Fruit fly (Drosophila melanogaster) whole organism, embryonic: ENCODE results near the gene CG5612.

Source experiments
- Atf6 ChIP-seq: fragments of 200-800 bp; sonication (Bioruptor generic); IDR thresholded peaks from 2 replicates; pipeline ENCODE4 v1.3.6; 2022; ENCODE audit warnings: missing biosample characterization, missing genetic modification characterization
- BtbVII ChIP-seq: fragments of 200-800 bp; sonication (Bioruptor generic); optimal IDR thresholded peaks from 3 replicates; lab custom pipeline; 2017; ENCODE audit warnings: missing biosample characterization, mild to moderate bottlenecking, missing genetic modification characterization
- CG10209 ChIP-seq: fragments of 200-800 bp; sonication (Bioruptor generic); optimal IDR thresholded peaks from 3 replicates; lab custom pipeline; 2017; ENCODE audit warnings: missing biosample characterization, mild to moderate bottlenecking, missing genetic modification characterization, missing genetic modification reagents
- CG1024 ChIP-seq: fragments of 200-800 bp; sonication (Bioruptor generic); IDR thresholded peaks from 2 replicates; pipeline ENCODE4 v1.3.6; 2022; ENCODE audit warnings: missing biosample characterization, missing genetic modification characterization
- CG11398 ChIP-seq: fragments of 200-800 bp; sonication (Bioruptor generic); optimal IDR thresholded peaks from 2 replicates; lab custom pipeline; 2016; ENCODE audit warnings: missing biosample characterization, missing genetic modification characterization
- CG11560 ChIP-seq: fragments of 200-800 bp; sonication (Bioruptor generic); IDR thresholded peaks from 3 replicates; pipeline ENCODE4 v1.3.6; 2022; ENCODE audit warnings: missing biosample characterization, missing genetic modification characterization
- CG11696 ChIP-seq: fragments of 200-800 bp; sonication (Bioruptor generic); IDR thresholded peaks from 2 replicates; pipeline ENCODE4 v1.3.6; 2022; ENCODE audit warnings: missing biosample characterization, missing genetic modification characterization
- CG12744 ChIP-seq: fragments of 200-800 bp; sonication (Bioruptor generic); optimal IDR thresholded peaks from 2 replicates; lab custom pipeline; 2016; ENCODE audit warnings: missing biosample characterization, missing genetic modification characterization
- CG13123 ChIP-seq: fragments of 200-800 bp; sonication (Bioruptor generic); optimal IDR thresholded peaks from 2 replicates; lab custom pipeline; 2016; ENCODE audit warnings: missing biosample characterization, missing genetic modification characterization
- CG13775 ChIP-seq: fragments of 200-800 bp; sonication (Bioruptor generic); optimal IDR thresholded peaks from 3 replicates; lab custom pipeline; 2017; ENCODE audit warnings: missing biosample characterization, mild to moderate bottlenecking, missing genetic modification characterization
- CG1603 ChIP-seq: fragments of 200-800 bp; sonication (Bioruptor generic); optimal IDR thresholded peaks from 2 replicates; lab custom pipeline; 2019; ENCODE audit warnings: missing biosample characterization, mild to moderate bottlenecking, missing genetic modification characterization, moderate library complexity
- CG17361 ChIP-seq: fragments of 200-800 bp; sonication (Bioruptor generic); IDR thresholded peaks from 3 replicates; pipeline ENCODE4 v1.3.6; 2022; ENCODE audit warnings: missing biosample characterization, missing genetic modification characterization
- CG17568 ChIP-seq: fragments of 200-800 bp; sonication (Bioruptor generic); optimal IDR thresholded peaks from 2 replicates; lab custom pipeline; 2018; ENCODE audit warnings: missing biosample characterization, mild to moderate bottlenecking, missing genetic modification characterization, moderate library complexity
- CG2875 ChIP-seq: fragments of 200-800 bp; sonication (Bioruptor generic); optimal IDR thresholded peaks from 2 replicates; lab custom pipeline; 2017; ENCODE audit warnings: missing biosample characterization, mild to moderate bottlenecking, missing genetic modification characterization, missing genetic modification reagents
- CG2889 ChIP-seq: fragments of 200-800 bp; sonication (Bioruptor generic); IDR thresholded peaks from 3 replicates; pipeline ENCODE4 v1.3.6; 2022; ENCODE audit warnings: missing biosample characterization, missing genetic modification characterization
- CG34422 ChIP-seq: fragments of 200-800 bp; sonication (Bioruptor generic); IDR thresholded peaks from 3 replicates; pipeline ENCODE4 v1.3.6; 2022; ENCODE audit warnings: missing biosample characterization, missing genetic modification characterization
- CG3847 ChIP-seq: fragments of 200-800 bp; sonication (Bioruptor generic); IDR thresholded peaks from 2 replicates; pipeline ENCODE4 v1.3.6; 2022; ENCODE audit warnings: missing biosample characterization, missing genetic modification characterization
- CG4707 ChIP-seq: fragments of 200-800 bp; sonication (Bioruptor generic); optimal IDR thresholded peaks from 2 replicates; lab custom pipeline; 2018; ENCODE audit warnings: missing biosample characterization, mild to moderate bottlenecking, missing genetic modification characterization, moderate library complexity
- CG6689 ChIP-seq: fragments of 200-800 bp; sonication (Bioruptor generic); IDR thresholded peaks from 2 replicates; pipeline ENCODE4 v1.3.6; 2022; ENCODE audit warnings: missing biosample characterization, missing genetic modification characterization
- CG8290 ChIP-seq, 3 experiments: fragments of 200-800 bp; sonication (Bioruptor generic); optimal IDR thresholded peaks; 2 replicates each; lab custom pipeline; 2016 to 2019; ENCODE audit warnings: missing biosample characterization in 3 of 3, missing genetic modification characterization in 3 of 3, mild to moderate bottlenecking in 2 of 3, moderate library complexity in 1 of 3
- CG9609 ChIP-seq: fragments of 200-800 bp; sonication (Bioruptor generic); optimal IDR thresholded peaks from 3 replicates; lab custom pipeline; 2016; ENCODE audit warnings: missing biosample characterization, missing genetic modification characterization
- CkIIα-i1 ChIP-seq: fragments of 200-800 bp; sonication (Bioruptor generic); IDR thresholded peaks from 2 replicates; pipeline ENCODE4 v1.3.6; 2022; ENCODE audit warnings: missing biosample characterization, missing genetic modification characterization
- HLHmδ ChIP-seq: fragments of 200-800 bp; sonication (Bioruptor generic); optimal IDR thresholded peaks from 2 replicates; lab custom pipeline; 2018; ENCODE audit warnings: missing biosample characterization, mild to moderate bottlenecking, missing genetic modification characterization, moderate library complexity
- Hmr ChIP-seq: fragments of 200-800 bp; sonication (Bioruptor generic); optimal IDR thresholded peaks from 3 replicates; lab custom pipeline; 2017; ENCODE audit warnings: mild to moderate bottlenecking, missing biosample characterization, missing genetic modification reagents, missing genetic modification characterization
- Hmx ChIP-seq: fragments of 200-800 bp; sonication (Bioruptor generic); optimal IDR thresholded peaks from 2 replicates; lab custom pipeline; 2016; ENCODE audit warnings: missing biosample characterization, missing genetic modification characterization
- Kr ChIP-seq: fragments of 200-800 bp; sonication (Bioruptor generic); optimal IDR thresholded peaks from 2 replicates; lab custom pipeline; 2017; ENCODE audit warnings: missing biosample characterization, mild to moderate bottlenecking, missing genetic modification characterization
- Mad ChIP-seq: fragments of 200-800 bp; sonication (Bioruptor generic); optimal IDR thresholded peaks from 2 replicates; lab custom pipeline; 2016; ENCODE audit warnings: missing biosample characterization, missing genetic modification characterization
- Med ChIP-seq: fragments of 200-800 bp; sonication (Bioruptor generic); peaks from one replicate; lab custom pipeline; 2016; ENCODE audit warnings: missing biosample characterization, missing genetic modification characterization, mild to moderate bottlenecking, inconsistent platforms, moderate library complexity
- Meics ChIP-seq: fragments of 200-800 bp; sonication (Bioruptor generic); optimal IDR thresholded peaks from 2 replicates; lab custom pipeline; 2017; ENCODE audit warnings: missing biosample characterization, mild to moderate bottlenecking, missing genetic modification characterization
- NC2β ChIP-seq: fragments of 200-800 bp; sonication (Bioruptor generic); optimal IDR thresholded peaks from 2 replicates; lab custom pipeline; 2016; ENCODE audit warnings: missing biosample characterization, missing genetic modification characterization
- NK7.1 ChIP-seq: fragments of 200-800 bp; sonication (Bioruptor generic); optimal IDR thresholded peaks from 3 replicates; lab custom pipeline; 2016; ENCODE audit warnings: missing biosample characterization, missing genetic modification characterization
- Nf-YC ChIP-seq: fragments of 200-800 bp; optimal IDR thresholded peaks from 3 replicates; lab custom pipeline; 2019; ENCODE audit warnings: missing biosample characterization, mild to moderate bottlenecking, missing genetic modification characterization, moderate library complexity
- NfI ChIP-seq: fragments of 200-800 bp; sonication (Bioruptor generic); optimal IDR thresholded peaks from 3 replicates; lab custom pipeline; 2018; ENCODE audit warnings: missing biosample characterization, mild to moderate bottlenecking, missing genetic modification characterization, moderate library complexity
- Oli ChIP-seq: fragments of 200-800 bp; sonication (Bioruptor generic); optimal IDR thresholded peaks from 2 replicates; lab custom pipeline; 2018; ENCODE audit warnings: missing biosample characterization, mild to moderate bottlenecking, missing genetic modification characterization, moderate library complexity
- Sin3A ChIP-seq: fragments of >200 bp; optimal IDR thresholded peaks from 2 replicates; lab custom pipeline; 2018
- Sox102F ChIP-seq: fragments of 200-800 bp; sonication (Bioruptor generic); optimal IDR thresholded peaks from 2 replicates; lab custom pipeline; 2018; ENCODE audit warnings: missing biosample characterization, mild to moderate bottlenecking, missing genetic modification characterization, moderate library complexity
- abd-A ChIP-seq: fragments of 200-800 bp; sonication (Bioruptor generic); optimal IDR thresholded peaks from 3 replicates; lab custom pipeline; 2019; ENCODE audit warnings: missing biosample characterization, mild to moderate bottlenecking, missing genetic modification characterization, moderate library complexity
- eve ChIP-seq, 2 experiments: fragments of >200 bp; optimal IDR thresholded peaks; 2 replicates each; lab custom pipeline; 2017; ENCODE audit warnings: missing biosample characterization in 2 of 2, missing genetic modification characterization in 2 of 2
- ewg ChIP-seq: fragments of 200-800 bp; sonication (Bioruptor generic); optimal IDR thresholded peaks from 3 replicates; lab custom pipeline; 2017; ENCODE audit warnings: mild to moderate bottlenecking, missing biosample characterization, missing genetic modification reagents, missing genetic modification characterization
- fu2 ChIP-seq: fragments of 200-800 bp; sonication (Bioruptor generic); optimal IDR thresholded peaks from 2 replicates; lab custom pipeline; 2016; ENCODE audit warnings: missing biosample characterization, missing genetic modification characterization
- gem ChIP-seq: fragments of 200-800 bp; sonication (Bioruptor generic); optimal IDR thresholded peaks from 2 replicates; lab custom pipeline; 2019; ENCODE audit warnings: missing biosample characterization, mild to moderate bottlenecking, missing genetic modification characterization, moderate library complexity
- grau ChIP-seq: fragments of 200-800 bp; optimal IDR thresholded peaks from 3 replicates; lab custom pipeline; 2019; ENCODE audit warnings: missing biosample characterization, mild to moderate bottlenecking, missing genetic modification characterization, moderate library complexity
- inv ChIP-seq: fragments of 200-800 bp; sonication (Bioruptor generic); IDR thresholded peaks from 2 replicates; pipeline ENCODE4 v1.3.6; 2022; ENCODE audit warnings: missing biosample characterization, missing genetic modification characterization; ENCODE audit not compliant: partially characterized antibody
- lmd ChIP-seq: fragments of 200-800 bp; sonication (Bioruptor generic); IDR thresholded peaks from 2 replicates; pipeline ENCODE4 v1.3.6; 2022; ENCODE audit warnings: missing biosample characterization, missing genetic modification characterization
- pan ChIP-seq, 4 experiments: fragments of >200 bp in 3 of 4; fragments of 200-800 bp in 1 of 4; sonication (Bioruptor generic) in 1 of 4; optimal IDR thresholded peaks in 3 of 4; IDR thresholded peaks in 1 of 4; 2 replicates each; pipeline versions ENCODE4 v1.3.6 to Lab custom; 2017 to 2022; ENCODE audit warnings: missing biosample characterization in 2 of 4, missing genetic modification characterization in 2 of 4, mixed read lengths in 1 of 4
- pita ChIP-seq: fragments of 200-800 bp; sonication (Bioruptor generic); optimal IDR thresholded peaks from 2 replicates; lab custom pipeline; 2017; ENCODE audit warnings: missing biosample characterization, mild to moderate bottlenecking, missing genetic modification characterization
- pros ChIP-seq: fragments of 200-800 bp; sonication (Bioruptor generic); optimal IDR thresholded peaks from 3 replicates; lab custom pipeline; 2019; ENCODE audit warnings: missing biosample characterization, mild to moderate bottlenecking, missing genetic modification characterization, moderate library complexity
- psq ChIP-seq: fragments of 200-800 bp; sonication (Bioruptor generic); optimal IDR thresholded peaks from 2 replicates; lab custom pipeline; 2017; ENCODE audit warnings: missing biosample characterization, missing genetic modification characterization
- stc ChIP-seq: fragments of 200-800 bp; sonication (Bioruptor generic); IDR thresholded peaks from 2 replicates; pipeline ENCODE4 v1.3.6; 2022; ENCODE audit warnings: missing biosample characterization, missing genetic modification characterization
- trem ChIP-seq: fragments of 200-800 bp; optimal IDR thresholded peaks from 3 replicates; lab custom pipeline; 2019; ENCODE audit warnings: missing biosample characterization, mild to moderate bottlenecking, missing genetic modification characterization, moderate library complexity
- vvl ChIP-seq: fragments of 200-800 bp; sonication (Bioruptor generic); IDR thresholded peaks from 2 replicates; pipeline ENCODE4 v1.3.6; 2022; ENCODE audit warnings: missing biosample characterization, missing genetic modification characterization

CG5612 gene

DNA sequence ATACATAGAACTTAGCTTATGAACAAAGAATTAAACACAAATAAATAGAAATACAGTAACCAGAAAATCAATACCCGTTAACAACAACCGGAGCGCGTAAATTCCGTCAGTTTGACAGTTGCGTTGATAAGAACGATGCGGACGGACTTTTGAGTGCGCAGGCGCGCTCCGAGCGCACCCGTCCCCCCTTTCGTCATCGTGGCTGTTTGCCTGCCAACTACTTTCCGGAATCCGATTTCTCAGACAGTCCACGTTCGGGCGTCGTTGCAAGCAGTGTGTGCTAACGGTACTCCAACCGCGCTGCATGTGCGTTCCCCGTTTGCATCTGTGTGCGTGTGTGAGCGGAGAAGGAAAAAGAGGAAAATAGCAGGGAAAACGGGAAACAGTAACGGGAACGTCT lies 17.8 kb downstream of the CG5612 start (continued):
- no peak for TF ChIP-seq CG9609 (GFP tag; lab: Kevin White, UChicago)
- TF ChIP-seq CG6689, result no peak
- no peak for TF ChIP-seq BtbVII (GFP tag; lab: Kevin White, UChicago)
- TF ChIP-seq NC2β, result no peak
- TF ChIP-seq gem, result no peak
- TF ChIP-seq Nf-YC, result no peak
- no peak for TF ChIP-seq CG13775
- no peak for TF ChIP-seq CG11398 (GFP tag; lab: Kevin White, UChicago)
- no peak for TF ChIP-seq Mad (GFP tag; lab: Kevin White, UChicago)
- no peak for TF ChIP-seq Hmr (GFP tag; lab: Kevin White, UChicago)
- no peak for TF ChIP-seq vvl (GFP tag; lab: Robert Waterston, UW)
- TF ChIP-seq eve (GFP tag; optimal IDR thresholded peaks at IDR 0.05; lab: Kevin White, UChicago), result no peak
- no peak for TF ChIP-seq CG4707
- no peak for TF ChIP-seq pros (GFP tag; lab: Kevin White, UChicago)
- no peak for TF ChIP-seq CG11560 (tag; lab: Robert Waterston, UW)
- TF ChIP-seq stc (GFP tag; lab: Robert Waterston, UW), result 0 out of 2 replicates have a peak, but pooled peaks have one; percentile 7
- no peak for TF ChIP-seq CG17568
- no peak for TF ChIP-seq CG3847
- TF ChIP-seq pita (GFP tag; lab: Kevin White, UChicago), result no peak
- TF ChIP-seq CG1024, result no peak
- no peak for TF ChIP-seq Atf6 (GFP tag; lab: Robert Waterston, UW)
- peak; percentile 49 for TF ChIP-seq abd-A
- TF ChIP-seq Med (GFP tag; lab: Kevin White, UChicago), result peak; percentile 87
- no peak for TF ChIP-seq trem (tag; lab: Kevin White, UChicago)
- no peak for TF ChIP-seq lmd (GFP tag; lab: Robert Waterston, UW)
- TF ChIP-seq ewg (GFP tag; lab: Kevin White, UChicago), result peak; percentile 96
- TF ChIP-seq CG11696 (GFP tag; lab: Robert Waterston, UW), result no peak
- no peak for TF ChIP-seq pan (optimal IDR thresholded peaks at IDR 0.05; lab: Kevin White, UChicago)
- TF ChIP-seq pan (GFP tag; optimal IDR thresholded peaks at IDR 0.05 in 1 of 2, IDR thresholded peaks at IDR 0.05 in 1 of 2), result no peak
- TF ChIP-seq NfI (GFP tag; lab: Kevin White, UChicago), result no peak
- TF ChIP-seq NK7.1, result no peak
- TF ChIP-seq CG13123 (GFP tag; lab: Kevin White, UChicago), result no peak
- no peak for TF ChIP-seq CG2875 (GFP tag; lab: Kevin White, UChicago)
- no peak for TF ChIP-seq psq (GFP tag; lab: Kevin White, UChicago)
- TF ChIP-seq CG8290 (GFP tag; optimal IDR thresholded peaks at IDR 0.05; lab: Kevin White, UChicago), result no peak
- TF ChIP-seq CG8290 (tag; optimal IDR thresholded peaks at IDR 0.05; lab: Kevin White, UChicago), result peak in 1 of 2 experiments; percentile 46
- no peak for TF ChIP-seq Hmx
- TF ChIP-seq fu2, result no peak
- TF ChIP-seq Meics (GFP tag; lab: Kevin White, UChicago), result no peak
- no peak for TF ChIP-seq CG10209
- peak; percentile 7 for TF ChIP-seq CG1603 (tag; lab: Kevin White, UChicago)
- TF ChIP-seq Kr (GFP tag; lab: Kevin White, UChicago), result no peak
- TF ChIP-seq CG34422 (GFP tag; lab: Robert Waterston, UW), result peak; percentile 41; the same call in 1 of the 3 replicates
- no peak for TF ChIP-seq CG12744
- no peak for TF ChIP-seq grau (tag; lab: Kevin White, UChicago)
- TF ChIP-seq Oli (tag; lab: Kevin White, UChicago), result no peak
- TF ChIP-seq HLHmδ (GFP tag; lab: Kevin White, UChicago), result peak; percentile 25
- no peak for TF ChIP-seq Sox102F
- TF ChIP-seq Sin3A (lab: Kevin White, UChicago), result no peak
- no peak for TF ChIP-seq inv (GFP tag; lab: Robert Waterston, UW)
- no peak for TF ChIP-seq CkIIα-i1 (GFP tag; lab: Robert Waterston, UW)
- no peak for TF ChIP-seq CG17361 (GFP tag; lab: Robert Waterston, UW)
- no peak for TF ChIP-seq CG2889 (GFP tag; lab: Robert Waterston, UW)
